Fruit fly (Drosophila melanogaster) whole organism, pupa: Measurements from ENCODE around the gene Mpp6.

ENCODE experiments used
- CG10348 ChIP-seq: fragments of 200-800 bp; sonication (Bioruptor generic); IDR thresholded peaks from 2 replicates; pipeline ENCODE4 v1.3.6; 2022; ENCODE audit warnings: missing biosample characterization, missing genetic modification characterization
- CG12605 ChIP-seq: fragments of 200-800 bp; sonication (Bioruptor generic); IDR thresholded peaks from 2 replicates; pipeline ENCODE4 v1.3.6; 2022; ENCODE audit warnings: missing biosample characterization, missing genetic modification characterization
- CG13204 ChIP-seq: fragments of 200-800 bp; sonication (Bioruptor generic); optimal IDR thresholded peaks from 2 replicates; lab custom pipeline; 2018; ENCODE audit warnings: missing biosample characterization, mild to moderate bottlenecking, missing genetic modification characterization, moderate library complexity
- CG14655 ChIP-seq: fragments of 200-800 bp; sonication (Bioruptor generic); optimal IDR thresholded peaks from 3 replicates; lab custom pipeline; 2017; ENCODE audit warnings: mild to moderate bottlenecking, missing biosample characterization, missing genetic modification reagents, missing genetic modification characterization
- CG15710 ChIP-seq: fragments of 200-800 bp; sonication (Bioruptor generic); optimal IDR thresholded peaks from 2 replicates; lab custom pipeline; 2018; ENCODE audit warnings: missing biosample characterization, mild to moderate bottlenecking, missing genetic modification characterization, moderate library complexity
- CG17806 ChIP-seq: fragments of 200-800 bp; sonication (Bioruptor generic); optimal IDR thresholded peaks from 2 replicates; lab custom pipeline; 2018; ENCODE audit warnings: missing biosample characterization, mild to moderate bottlenecking, missing genetic modification characterization, moderate library complexity
- CG32121 ChIP-seq: fragments of 200-800 bp; sonication (Bioruptor generic); IDR thresholded peaks from 2 replicates; pipeline ENCODE4 v1.3.6; 2022; ENCODE audit warnings: missing biosample characterization, missing genetic modification characterization
- CG34367 ChIP-seq: fragments of 200-800 bp; sonication (Bioruptor generic); optimal IDR thresholded peaks from 2 replicates; lab custom pipeline; 2018; ENCODE audit warnings: missing biosample characterization, mild to moderate bottlenecking, missing genetic modification characterization
- CG4496 ChIP-seq: fragments of 200-800 bp; sonication (Bioruptor generic); IDR thresholded peaks from 3 replicates; pipeline ENCODE4 v1.3.6; 2022; ENCODE audit warnings: missing biosample characterization, missing genetic modification characterization
- CG8159 ChIP-seq: fragments of 200-800 bp; sonication (Bioruptor generic); optimal IDR thresholded peaks from 3 replicates; lab custom pipeline; 2018; ENCODE audit warnings: missing biosample characterization, mild to moderate bottlenecking, missing genetic modification characterization, moderate library complexity
- CG8301 ChIP-seq: fragments of 200-800 bp; sonication (Bioruptor generic); optimal IDR thresholded peaks from 2 replicates; lab custom pipeline; 2018; ENCODE audit warnings: missing biosample characterization, mild to moderate bottlenecking, missing genetic modification characterization
- CG9948 ChIP-seq: fragments of 200-800 bp; sonication (Bioruptor generic); optimal IDR thresholded peaks from 2 replicates; lab custom pipeline; 2018; ENCODE audit warnings: missing biosample characterization, mild to moderate bottlenecking, missing genetic modification characterization, moderate library complexity
- D1 ChIP-seq: fragments of 200-800 bp; sonication (Bioruptor generic); optimal IDR thresholded peaks from 2 replicates; lab custom pipeline; 2018; ENCODE audit warnings: missing biosample characterization, mild to moderate bottlenecking, missing genetic modification characterization, moderate library complexity
- EcR ChIP-seq: fragments of 200-800 bp; sonication (Bioruptor generic); optimal IDR thresholded peaks from 3 replicates; lab custom pipeline; 2019; ENCODE audit warnings: missing biosample characterization, missing genetic modification characterization, mild to moderate bottlenecking, moderate library complexity, missing genetic modification reagents
- Ets98B ChIP-seq: fragments of 200-800 bp; sonication (Bioruptor generic); IDR thresholded peaks from 2 replicates; pipeline ENCODE4 v1.3.6; 2022; ENCODE audit warnings: missing biosample characterization, missing genetic modification characterization
- Pif1A ChIP-seq: fragments of 200-800 bp; sonication (Bioruptor generic); optimal IDR thresholded peaks from 3 replicates; lab custom pipeline; 2016; ENCODE audit warnings: missing biosample characterization, missing genetic modification characterization
- Pif1B ChIP-seq: fragments of 200-800 bp; sonication (Bioruptor generic); optimal IDR thresholded peaks from 3 replicates; lab custom pipeline; 2016; ENCODE audit warnings: missing biosample characterization, missing genetic modification characterization
- Snoo ChIP-seq: fragments of 200-800 bp; sonication (Bioruptor generic); optimal IDR thresholded peaks from 3 replicates; lab custom pipeline; 2017; ENCODE audit warnings: missing biosample characterization, mild to moderate bottlenecking, missing genetic modification characterization, inconsistent platforms
- fd96Ca ChIP-seq: fragments of 200-800 bp; sonication (Bioruptor generic); IDR thresholded peaks from 3 replicates; pipeline ENCODE4 v1.3.6; 2022; ENCODE audit warnings: missing biosample characterization, missing genetic modification characterization
- gl ChIP-seq: fragments of 200-800 bp; sonication (Bioruptor generic); optimal IDR thresholded peaks from 2 replicates; lab custom pipeline; 2018; ENCODE audit warnings: missing biosample characterization, mild to moderate bottlenecking, missing genetic modification characterization
- rn ChIP-seq: fragments of 200-800 bp; sonication (Bioruptor generic); IDR thresholded peaks from 2 replicates; pipeline ENCODE4 v1.3.6; 2022; ENCODE audit warnings: missing biosample characterization, missing genetic modification characterization

The Mpp6 gene

dm6 chr2L:21172922-21173321, 16.8 kb downstream of the Mpp6 start, which contains the start of gene CG31627:
Gene CG31627, plus strand, starts transcription at chr2L:21173222.
- TF ChIP-seq CG12605 = no peak
- no peak for TF ChIP-seq CG8301 (tag; lab: Kevin White, UChicago)
- no peak for TF ChIP-seq fd96Ca (GFP tag; lab: Robert Waterston, UW)
- no peak for TF ChIP-seq CG13204 (GFP tag; lab: Kevin White, UChicago)
- no peak for TF ChIP-seq EcR (GFP tag; lab: Kevin White, UChicago)
- no peak for TF ChIP-seq CG9948 (tag; lab: Kevin White, UChicago)
- TF ChIP-seq gl (tag; lab: Kevin White, UChicago) = no peak
- TF ChIP-seq CG8159 (tag; lab: Kevin White, UChicago) = no peak
- TF ChIP-seq CG34367 (tag; lab: Kevin White, UChicago) = no peak
- no peak for TF ChIP-seq Pif1B (GFP tag; lab: Kevin White, UChicago)
- no peak for TF ChIP-seq CG15710 (tag; lab: Kevin White, UChicago)
- TF ChIP-seq rn (GFP tag; lab: Robert Waterston, UW) = no peak
- no peak for TF ChIP-seq CG32121

dm6 chr2L:21178436-21179216, 22.5 kb downstream of the Mpp6 start:
- TF ChIP-seq Pif1A (GFP tag; lab: Kevin White, UChicago) (no peak), EcR (GFP tag; lab: Kevin White, UChicago) (peak; percentile 9)

- TF ChIP-seq Ets98B (no peak), CG4496 (GFP tag; lab: Robert Waterston, UW) (0 out of 3 replicates have a peak, but pooled peaks have one; percentile 26)
These were observed 23.1 kb downstream of the Mpp6 start for dm6 chr2L:21179217-21179520.

- TF ChIP-seq fd96Ca (GFP tag; lab: Robert Waterston, UW) = no peak
- no peak for TF ChIP-seq rn (GFP tag; lab: Robert Waterston, UW)
- TF ChIP-seq CG13204 (GFP tag; lab: Kevin White, UChicago) = no peak
- no peak for TF ChIP-seq Pif1B (GFP tag; lab: Kevin White, UChicago)
- no peak for TF ChIP-seq CG12605
- TF ChIP-seq CG34367 (tag; lab: Kevin White, UChicago) = no peak
- no peak for TF ChIP-seq CG9948 (tag; lab: Kevin White, UChicago)
- no peak for TF ChIP-seq CG4496 (GFP tag; lab: Robert Waterston, UW)
- no peak for TF ChIP-seq CG15710 (tag; lab: Kevin White, UChicago)
- no peak for TF ChIP-seq EcR (GFP tag; lab: Kevin White, UChicago)
- TF ChIP-seq Snoo = no peak
- no peak for TF ChIP-seq CG14655 (GFP tag; lab: Kevin White, UChicago)
- no peak for TF ChIP-seq gl (tag; lab: Kevin White, UChicago)
- TF ChIP-seq D1 = no peak
- TF ChIP-seq CG10348 (GFP tag; lab: Robert Waterston, UW) = no peak
- no peak for TF ChIP-seq CG8159 (tag; lab: Kevin White, UChicago)
- no peak for TF ChIP-seq Pif1A (GFP tag; lab: Kevin White, UChicago)
- TF ChIP-seq CG17806 = no peak
These were observed 23.5 kb downstream of the Mpp6 start, which contains the start of the genes bur and Mcm10 for dm6 chr2L:21179615-21180031. Gene bur, minus strand, starts transcription at chr2L:21179683. Gene Mcm10, plus strand, starts transcription at chr2L:21179933.

dm6 chr2L:21187753-21188152, 31.7 kb downstream of the Mpp6 start:
- TF ChIP-seq CG14655 (GFP tag; lab: Kevin White, UChicago) (no peak), Snoo (no peak), EcR (GFP tag; lab: Kevin White, UChicago) (no peak), CG10348 (GFP tag; lab: Robert Waterston, UW) (no peak)

dm6 chr2L:21189273-21189781, 33.2 kb downstream of the Mpp6 start:
- no peak for TF ChIP-seq CG15710 (tag; lab: Kevin White, UChicago)
- TF ChIP-seq CG4496 (GFP tag; lab: Robert Waterston, UW) = no peak
- TF ChIP-seq D1 = no peak
- TF ChIP-seq CG34367 (tag; lab: Kevin White, UChicago) = no peak
- TF ChIP-seq CG14655 (GFP tag; lab: Kevin White, UChicago) = no peak
- TF ChIP-seq CG17806 = no peak
- TF ChIP-seq fd96Ca (GFP tag; lab: Robert Waterston, UW) = no peak
- no peak for TF ChIP-seq CG10348 (GFP tag; lab: Robert Waterston, UW)
- TF ChIP-seq Pif1B (GFP tag; lab: Kevin White, UChicago) = no peak
- TF ChIP-seq CG8301 (tag; lab: Kevin White, UChicago) = no peak
- TF ChIP-seq Pif1A (GFP tag; lab: Kevin White, UChicago) = no peak

dm6 chr2L:21195331-21195730, 39.2 kb downstream of the Mpp6 start:
- no peak for TF ChIP-seq Ets98B
- no peak for TF ChIP-seq CG12605
- no peak for TF ChIP-seq Snoo
- TF ChIP-seq CG10348 (GFP tag; lab: Robert Waterston, UW) = no peak
- TF ChIP-seq CG8301 (tag; lab: Kevin White, UChicago) = no peak
- TF ChIP-seq CG9948 (tag; lab: Kevin White, UChicago) = no peak
- TF ChIP-seq D1 = no peak
- TF ChIP-seq CG13204 (GFP tag; lab: Kevin White, UChicago) = no peak
- TF ChIP-seq CG15710 (tag; lab: Kevin White, UChicago) = no peak
- TF ChIP-seq Pif1B (GFP tag; lab: Kevin White, UChicago) = no peak
- TF ChIP-seq CG17806 = no peak
- no peak for TF ChIP-seq fd96Ca (GFP tag; lab: Robert Waterston, UW)
- no peak for TF ChIP-seq rn (GFP tag; lab: Robert Waterston, UW)
- no peak for TF ChIP-seq CG4496 (GFP tag; lab: Robert Waterston, UW)
